Worm (Caenorhabditis elegans) whole organism, L1 larva: ENCODE data around the gene pup-2.

ENCODE experiments used
- C04F5.9 ChIP-seq: sonication (generic microtip); optimal IDR thresholded peaks from 2 replicates; lab custom pipeline; 2016; ENCODE audit warnings: missing genetic modification characterization, missing compliant biosample characterization
- C16A3.4 ChIP-seq: fragments of 150-350 bp; optimal IDR thresholded peaks from 2 replicates; lab custom pipeline; 2014; ENCODE audit warnings: missing biosample characterization, missing genetic modification characterization
- C34B4.2 ChIP-seq: sonication (generic microtip); optimal IDR thresholded peaks from 2 replicates; lab custom pipeline; 2017; ENCODE audit warnings: mild to moderate bottlenecking, missing genetic modification characterization, missing compliant biosample characterization
- aha-1 ChIP-seq: fragments of 150-350 bp; optimal IDR thresholded peaks from 2 replicates; lab custom pipeline; 2014; ENCODE audit warnings: missing biosample characterization, missing genetic modification characterization
- blmp-1 ChIP-seq: fragments of 150-350 bp; optimal IDR thresholded peaks from 2 replicates; lab custom pipeline; 2014; ENCODE audit warnings: missing biosample characterization, missing genetic modification characterization
- ceh-82 ChIP-seq, 3 experiments: fragments of 150-350 bp in 1 of 3; sonication (generic microtip) in 2 of 3; optimal IDR thresholded peaks; 2 replicates each; lab custom pipeline; 2014 to 2017; ENCODE audit warnings: missing biosample characterization in 3 of 3, missing genetic modification characterization in 3 of 3
- efl-1 ChIP-seq, 4 experiments: fragments of 150-350 bp; optimal IDR thresholded peaks in 3 of 4; peaks in 1 of 4; 1 replicate in 1 of 4; 2 replicates in 3 of 4; lab custom pipeline; 2014; ENCODE audit warnings: missing biosample characterization in 2 of 4, missing genetic modification characterization in 2 of 4, missing genetic modification reagents in 2 of 4
- egl-13 ChIP-seq: sonication (generic microtip); optimal IDR thresholded peaks from 2 replicates; lab custom pipeline; 2016; ENCODE audit warnings: missing genotype, missing genetic modification reagents, missing genetic modification characterization, missing compliant biosample characterization
- elt-2 ChIP-seq: sonication (generic microtip); optimal IDR thresholded peaks from 2 replicates; lab custom pipeline; 2016; ENCODE audit warnings: missing genetic modification characterization, mild to moderate bottlenecking, inconsistent platforms, missing compliant biosample characterization, missing genetic modification reagents
- ets-5 ChIP-seq: fragments of 200-800 bp; sonication (Bioruptor generic); IDR thresholded peaks from 2 replicates; pipeline ENCODE4 v1.3.6; 2022; ENCODE audit warnings: missing genetic modification characterization, missing compliant biosample characterization
- fkh-10 ChIP-seq: sonication (generic microtip); optimal IDR thresholded peaks from 2 replicates; lab custom pipeline; 2017; ENCODE audit warnings: missing biosample characterization, missing genetic modification reagents, missing genetic modification characterization
- fos-1 ChIP-seq: fragments of 150-350 bp; optimal IDR thresholded peaks from 2 replicates; lab custom pipeline; 2014; ENCODE audit warnings: missing biosample characterization, missing genetic modification characterization
- grh-1 ChIP-seq: fragments of 200-800 bp; sonication (Bioruptor generic); IDR thresholded peaks from 2 replicates; pipeline ENCODE4 v1.3.6; 2022; ENCODE audit warnings: missing genetic modification reagents, missing genetic modification characterization, missing compliant biosample characterization
- irx-1 ChIP-seq: sonication (generic microtip); optimal IDR thresholded peaks from 2 replicates; lab custom pipeline; 2016; ENCODE audit warnings: missing genetic modification characterization, missing compliant biosample characterization
- isw-1 ChIP-seq: fragments of 200-800 bp; sonication (Bioruptor generic); IDR thresholded peaks from 2 replicates; pipeline ENCODE4 v1.3.6; 2022; ENCODE audit warnings: missing genetic modification characterization, missing compliant biosample characterization
- lin-13 ChIP-seq: fragments of 150-350 bp; optimal IDR thresholded peaks from 2 replicates; lab custom pipeline; 2014; ENCODE audit warnings: missing biosample characterization, missing genetic modification reagents, missing genetic modification characterization
- lin-15B ChIP-seq: fragments of 150-350 bp; sonication (generic microtip); optimal IDR thresholded peaks from 3 replicates; lab custom pipeline; 2014; ENCODE audit warnings: missing biosample characterization, missing genetic modification characterization
- lin-35 ChIP-seq, 2 experiments: fragments of 150-350 bp; optimal IDR thresholded peaks; 2 replicates each; lab custom pipeline; 2014; ENCODE audit warnings: missing biosample characterization in 2 of 2, missing genetic modification characterization in 2 of 2, missing genetic modification reagents in 2 of 2
- lin-39 ChIP-seq: fragments of 150-350 bp; optimal IDR thresholded peaks from 2 replicates; lab custom pipeline; 2014; ENCODE audit warnings: missing biosample characterization, missing genetic modification reagents, missing genetic modification characterization
- lir-3 ChIP-seq: sonication (generic microtip); optimal IDR thresholded peaks from 2 replicates; lab custom pipeline; 2016; ENCODE audit warnings: mild to moderate bottlenecking, missing genetic modification characterization, moderate library complexity, missing compliant biosample characterization; ENCODE audit not compliant: poor library complexity
- lsy-2 ChIP-seq, 2 experiments: fragments of 150-350 bp; optimal IDR thresholded peaks; 2 replicates each; lab custom pipeline; 2014; ENCODE audit warnings: missing biosample characterization in 2 of 2, missing genetic modification characterization in 2 of 2
- mdl-1 ChIP-seq, 2 experiments: fragments of 150-350 bp; optimal IDR thresholded peaks; 2 replicates each; lab custom pipeline; 2014 to 2017; ENCODE audit warnings: missing biosample characterization in 2 of 2, missing genetic modification characterization in 2 of 2, inconsistent platforms in 1 of 2
- mef-2 ChIP-seq: fragments of 150-350 bp; optimal IDR thresholded peaks from 2 replicates; lab custom pipeline; 2014; ENCODE audit warnings: missing biosample characterization, missing genetic modification characterization
- mep-1 ChIP-seq: fragments of 150-350 bp; optimal IDR thresholded peaks from 2 replicates; lab custom pipeline; 2014; ENCODE audit warnings: missing biosample characterization, missing genetic modification characterization
- nhr-19 ChIP-seq: fragments of 200-800 bp; sonication (Bioruptor generic); conservative IDR thresholded peaks from 2 replicates; pipeline ENCODE4 v1.3.6; 2022; ENCODE audit warnings: missing genetic modification characterization, missing compliant biosample characterization
- nhr-20 ChIP-seq: sonication (generic microtip); optimal IDR thresholded peaks from 2 replicates; lab custom pipeline; 2016; ENCODE audit warnings: mild to moderate bottlenecking, missing genetic modification characterization, missing compliant biosample characterization
- nhr-47 ChIP-seq: sonication (generic microtip); optimal IDR thresholded peaks from 2 replicates; lab custom pipeline; 2016; ENCODE audit warnings: mild to moderate bottlenecking, missing genetic modification characterization, moderate library complexity, missing compliant biosample characterization
- nhr-71 ChIP-seq: sonication (generic microtip); optimal IDR thresholded peaks from 2 replicates; lab custom pipeline; 2016; ENCODE audit warnings: mild to moderate bottlenecking, missing genetic modification characterization, moderate library complexity, missing compliant biosample characterization
- nhr-77 ChIP-seq: fragments of 150-350 bp; optimal IDR thresholded peaks from 2 replicates; lab custom pipeline; 2014; ENCODE audit warnings: missing biosample characterization, missing genetic modification characterization
- nhr-85 ChIP-seq: sonication (generic microtip); peaks from one replicate; lab custom pipeline; 2016; ENCODE audit warnings: missing genetic modification characterization, inconsistent platforms, missing compliant biosample characterization
- nhr-90 ChIP-seq: sonication (generic microtip); optimal IDR thresholded peaks from 2 replicates; lab custom pipeline; 2016; ENCODE audit warnings: mild to moderate bottlenecking, missing genetic modification characterization, missing compliant biosample characterization; ENCODE audit not compliant: poor library complexity
- skn-1 ChIP-seq: fragments of 150-350 bp; optimal IDR thresholded peaks from 2 replicates; lab custom pipeline; 2014; ENCODE audit warnings: missing biosample characterization, missing genetic modification characterization
- snu-23 ChIP-seq: sonication (generic microtip); optimal IDR thresholded peaks from 2 replicates; lab custom pipeline; 2016; ENCODE audit warnings: missing genetic modification characterization, missing compliant biosample characterization
- sup-37 ChIP-seq: fragments of 200-800 bp; sonication (Bioruptor generic); optimal IDR thresholded peaks from 2 replicates; lab custom pipeline; 2018; ENCODE audit warnings: mild to moderate bottlenecking, missing genetic modification characterization, missing compliant biosample characterization
- swsn-7 ChIP-seq: sonication (generic microtip); optimal IDR thresholded peaks from 2 replicates; lab custom pipeline; 2016; ENCODE audit warnings: missing genetic modification characterization, missing compliant biosample characterization
- tbx-2 ChIP-seq: sonication (generic microtip); optimal IDR thresholded peaks from 2 replicates; lab custom pipeline; 2016; ENCODE audit warnings: missing genetic modification characterization, missing compliant biosample characterization
- unc-30 ChIP-seq: sonication (generic microtip); optimal IDR thresholded peaks from 2 replicates; lab custom pipeline; 2017; ENCODE audit warnings: missing biosample characterization, missing genetic modification characterization
- xbp-1 ChIP-seq: sonication (generic microtip); optimal IDR thresholded peaks from 2 replicates; lab custom pipeline; 2016; ENCODE audit warnings: missing genetic modification characterization, missing compliant biosample characterization
- zip-4 ChIP-seq: fragments of 200-800 bp; sonication (Bioruptor generic); optimal IDR thresholded peaks from 2 replicates; lab custom pipeline; 2018; ENCODE audit warnings: mild to moderate bottlenecking, missing genetic modification characterization, moderate library complexity, missing compliant biosample characterization
- ztf-11 ChIP-seq, 2 experiments: sonication (generic microtip); optimal IDR thresholded peaks; 2 replicates each; lab custom pipeline; 2016 to 2017; ENCODE audit warnings: missing genetic modification characterization in 2 of 2, missing biosample characterization in 1 of 2, missing compliant biosample characterization in 1 of 2
- ztf-4 ChIP-seq: fragments of 150-350 bp; optimal IDR thresholded peaks from 2 replicates; lab custom pipeline; 2014; ENCODE audit warnings: missing biosample characterization, missing genetic modification characterization

Gene pup-2

DNA sequence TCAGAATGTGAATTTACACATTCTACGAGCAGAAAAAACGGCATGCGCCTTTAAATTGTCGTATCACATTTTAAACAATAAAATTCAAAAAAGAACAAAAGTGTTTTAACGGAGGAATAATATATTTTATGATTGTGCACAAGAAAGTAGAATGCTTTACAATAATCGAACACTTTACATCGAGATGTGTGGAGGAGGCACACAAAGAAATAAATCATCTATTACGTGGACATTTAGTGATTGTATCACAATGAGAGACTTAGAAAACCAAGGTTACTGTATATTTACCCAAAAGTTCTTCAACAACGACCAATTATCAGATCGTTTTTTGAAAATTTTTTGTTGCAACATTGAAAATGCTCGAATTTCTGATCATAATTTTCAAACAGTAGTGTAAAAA, 24.5 kb downstream of the pup-2 start:
- TF ChIP-seq efl-1 (optimal IDR thresholded peaks at IDR 0.05; lab: Kevin White, UChicago): no peak
- peak in 1 of 2 experiments; percentile 75 for TF ChIP-seq efl-1 (GFP tag; optimal IDR thresholded peaks at IDR 0.05 in 1 of 2; lab: Kevin White, UChicago)
- TF ChIP-seq lsy-2 (tag; optimal IDR thresholded peaks at IDR 0.05; lab: Kevin White, UChicago): no peak
- TF ChIP-seq, all 84 proteins: peak for 1

DNA sequence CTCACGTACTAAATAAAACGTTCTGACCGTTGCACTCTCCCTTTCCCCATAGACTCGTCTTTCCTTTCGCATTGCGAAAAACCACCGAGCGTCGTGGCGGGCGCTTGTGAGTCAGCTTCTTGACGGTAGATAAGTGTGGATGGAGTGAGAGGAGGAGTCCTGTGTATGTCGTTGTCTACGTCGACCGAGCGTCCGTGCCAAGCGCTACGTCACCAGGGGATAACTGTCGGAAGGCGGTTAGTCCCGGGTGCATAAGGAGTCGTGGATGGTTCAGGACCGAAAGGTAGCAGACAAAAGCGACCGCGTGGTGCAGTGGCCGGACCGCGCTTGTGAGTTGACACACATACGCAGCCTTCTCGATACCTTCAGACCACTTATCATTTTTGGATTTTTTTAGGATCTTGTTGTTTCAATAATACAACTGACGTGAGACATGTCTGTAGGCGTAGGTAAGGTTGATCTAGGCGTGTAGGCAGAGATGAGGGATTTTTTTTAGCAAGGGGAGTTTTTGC, 25.5 kb downstream of the pup-2 start:
- TF ChIP-seq nhr-85 (tag; lab: Kevin White, UChicago) (peak; percentile 0), efl-1 (optimal IDR thresholded peaks at IDR 0.05; lab: Kevin White, UChicago) (peak in 1 of 2 experiments; percentile 10), efl-1 (GFP tag; optimal IDR thresholded peaks at IDR 0.05 in 1 of 2; lab: Kevin White, UChicago) (peak in 1 of 2 experiments; percentile 56), lsy-2 (tag; optimal IDR thresholded peaks at IDR 0.05; lab: Kevin White, UChicago) (peak; percentile 1 to 62), nhr-71 (tag; lab: Kevin White, UChicago) (peak; percentile 50), lin-35 (GFP tag; optimal IDR thresholded peaks at IDR 0.05; lab: Kevin White, UChicago) (peak in 1 of 2 experiments; percentile 7), nhr-19 (GFP tag; lab: Robert Waterston, UW) (peak; percentile 19; the same call in 1 of the 2 replicates), nhr-20 (tag; lab: Kevin White, UChicago) (peak; percentile 23), mep-1 (peak; percentile 21), blmp-1 (tag; lab: Kevin White, UChicago) (peak; percentile 2), sup-37 (GFP tag; lab: Kevin White, UChicago) (peak; percentile 51), ztf-4 (tag; lab: Kevin White, UChicago) (peak; percentile 22), nhr-47 (tag; lab: Kevin White, UChicago) (peak; percentile 56), nhr-90 (tag; lab: Kevin White, UChicago) (peak; percentile 41), elt-2 (tag; lab: Kevin White, UChicago) (peak; percentile 29), swsn-7 (tag; lab: Kevin White, UChicago) (peak; percentile 32), tbx-2 (tag; lab: Kevin White, UChicago) (peak; percentile 26), C16A3.4 (tag; lab: Kevin White, UChicago) (peak; percentile 6), mdl-1 (tag; optimal IDR thresholded peaks at IDR 0.05; lab: Kevin White, UChicago) (peak in 1 of 2 experiments; percentile 29), xbp-1 (peak; percentile 26)

ce11 chrIII:5214162-5214561, 28.4 kb downstream of the pup-2 start:
- TF ChIP-seq nhr-20 (tag; lab: Kevin White, UChicago): no peak
- TF ChIP-seq fkh-10: no peak
- TF ChIP-seq snu-23 (GFP tag; lab: Kevin White, UChicago): no peak
- no peak for TF ChIP-seq swsn-7 (tag; lab: Kevin White, UChicago)
- TF ChIP-seq C34B4.2 (tag; lab: Kevin White, UChicago): no peak
- TF ChIP-seq fos-1 (tag; lab: Kevin White, UChicago): no peak
- TF ChIP-seq C04F5.9 (tag; lab: Kevin White, UChicago): no peak
- no peak for TF ChIP-seq lir-3 (tag; lab: Kevin White, UChicago)
- TF ChIP-seq isw-1 (GFP tag; lab: Robert Waterston, UW): no peak
- no peak for TF ChIP-seq irx-1

DNA sequence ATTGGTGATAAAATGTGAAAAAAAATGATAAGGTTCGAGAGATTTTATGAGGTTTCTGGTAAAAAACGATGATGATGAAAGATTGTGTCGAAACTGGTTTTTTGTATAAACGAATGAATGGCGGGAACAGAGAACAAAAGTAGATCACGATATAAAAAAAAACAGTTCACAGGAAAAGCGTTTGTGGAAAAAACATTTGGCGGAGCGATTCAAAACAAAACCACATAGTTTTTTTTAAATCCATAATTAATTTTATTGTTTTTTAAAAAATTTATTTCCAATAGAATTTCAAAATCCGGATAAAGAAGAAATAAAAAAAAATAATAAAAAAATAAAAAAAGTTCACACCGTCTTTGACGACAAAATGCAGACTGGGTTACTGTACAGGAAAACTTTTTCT, 29.7 kb downstream of the pup-2 start, which contains the start of gene ZC155.4:
Gene ZC155.4, minus strand, starts transcription at position 101 of the 400 bp plus-strand sequence.
- TF ChIP-seq grh-1 (GFP tag; lab: Robert Waterston, UW): no peak
- no peak for TF ChIP-seq lin-13 (GFP tag; lab: Kevin White, UChicago)
- TF ChIP-seq nhr-77 (tag; lab: Kevin White, UChicago): no peak
- TF ChIP-seq lin-39 (tag; lab: Kevin White, UChicago): no peak
- TF ChIP-seq C16A3.4 (tag; lab: Kevin White, UChicago): no peak
- no peak for TF ChIP-seq ets-5 (GFP tag; lab: Robert Waterston, UW)
- no peak for TF ChIP-seq zip-4
- no peak for TF ChIP-seq snu-23 (GFP tag; lab: Kevin White, UChicago)
- TF ChIP-seq unc-30 (tag; lab: Kevin White, UChicago): no peak
- TF ChIP-seq swsn-7 (tag; lab: Kevin White, UChicago): no peak
- TF ChIP-seq ztf-11 (tag; optimal IDR thresholded peaks at IDR 0.05; lab: Kevin White, UChicago): no peak
- no peak for TF ChIP-seq aha-1
- TF ChIP-seq skn-1 (tag; lab: Kevin White, UChicago): no peak
- no peak for TF ChIP-seq mef-2 (tag; lab: Kevin White, UChicago)
- TF ChIP-seq mep-1: no peak
- TF ChIP-seq egl-13 (tag; lab: Kevin White, UChicago): no peak
- no peak for TF ChIP-seq ceh-82 (tag; optimal IDR thresholded peaks at IDR 0.05; lab: Kevin White, UChicago)
- no peak for TF ChIP-seq lin-15B (tag; lab: Kevin White, UChicago)
